Worm (Caenorhabditis elegans) whole organism, early embryonic: Measurements from ENCODE around the gene prp-18.

ENCODE experiments used
- ama-1 ChIP-seq: fragments of 150-350 bp; optimal IDR thresholded peaks from 2 replicates; lab custom pipeline; 2014
- ceh-13 ChIP-seq: fragments of 200-800 bp; sonication (Bioruptor generic); optimal IDR thresholded peaks from 2 replicates; lab custom pipeline; 2018; ENCODE audit warnings: mild to moderate bottlenecking, missing genetic modification characterization, missing compliant biosample characterization
- scrt-1 ChIP-seq: fragments of 200-800 bp; sonication (Bioruptor generic); IDR thresholded peaks from 2 replicates; pipeline ENCODE4 v1.3.6; 2022; ENCODE audit warnings: missing genetic modification characterization, missing compliant biosample characterization
- tbx-11 ChIP-seq: fragments of 200-800 bp; sonication (Bioruptor generic); IDR thresholded peaks from 2 replicates; pipeline ENCODE4 v1.3.6; 2022; ENCODE audit warnings: missing genetic modification characterization, missing compliant biosample characterization
- tbx-37 ChIP-seq: fragments of 200-800 bp; sonication (Bioruptor generic); conservative IDR thresholded peaks from 2 replicates; pipeline ENCODE4 v1.3.6; 2022; ENCODE audit warnings: missing genetic modification reagents, missing genetic modification characterization, missing compliant biosample characterization

DNA sequence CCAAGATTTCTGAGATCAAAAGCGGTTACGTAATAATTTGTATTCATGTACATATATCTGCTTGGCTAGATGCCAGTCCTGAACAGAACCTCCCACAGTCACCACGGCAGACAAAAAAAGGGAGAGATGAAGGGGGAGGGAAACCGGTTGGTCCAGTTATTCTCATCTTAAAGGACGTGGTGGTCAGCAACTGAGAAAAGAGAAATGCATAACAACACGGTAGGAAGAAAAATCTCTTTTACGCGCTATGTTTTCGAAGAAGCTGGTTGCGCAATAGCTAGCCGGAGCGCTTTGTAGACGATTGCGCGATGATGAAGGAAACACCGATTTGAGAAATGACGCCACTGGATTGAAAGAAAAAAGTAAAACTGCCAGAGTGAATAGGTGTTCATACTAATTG is 33.8 kb upstream of the prp-18 start:
- TF ChIP-seq ceh-13 (no peak), tbx-11 (no peak), ama-1 (lab: Kevin White, UChicago) (no peak), tbx-37 (GFP tag; lab: Robert Waterston, UW) (no peak), scrt-1 (GFP tag; lab: Robert Waterston, UW) (no peak)
